Worm (Caenorhabditis elegans) whole organism, late embryonic: ENCODE measurements around the gene C27D6.15.

Source experiments
- K09A11.1 ChIP-seq: sonication (generic microtip); optimal IDR thresholded peaks from 2 replicates; lab custom pipeline; 2017; ENCODE audit warnings: antibody characterized with exemption, mild to moderate bottlenecking, missing genetic modification characterization, missing compliant biosample characterization; ENCODE audit not compliant: insufficient read depth
- ahr-1 ChIP-seq: sonication (generic microtip); optimal IDR thresholded peaks from 2 replicates; lab custom pipeline; 2016; ENCODE audit warnings: missing genetic modification characterization, missing compliant biosample characterization
- ceh-14 ChIP-seq: sonication (generic microtip); optimal IDR thresholded peaks from 2 replicates; lab custom pipeline; 2016; ENCODE audit warnings: missing genotype, missing genetic modification characterization, missing compliant biosample characterization
- ceh-18 ChIP-seq: sonication (generic microtip); optimal IDR thresholded peaks from 2 replicates; lab custom pipeline; 2016; ENCODE audit warnings: missing genetic modification characterization, missing compliant biosample characterization
- ceh-2 ChIP-seq: sonication (generic microtip); optimal IDR thresholded peaks from 2 replicates; lab custom pipeline; 2016; ENCODE audit warnings: missing genotype, missing genetic modification characterization, missing compliant biosample characterization
- ceh-24 ChIP-seq: sonication (generic microtip); optimal IDR thresholded peaks from 2 replicates; lab custom pipeline; 2016; ENCODE audit warnings: mild to moderate bottlenecking, missing genetic modification characterization, missing compliant biosample characterization
- ceh-30 ChIP-seq: fragments of 150-350 bp; optimal IDR thresholded peaks from 2 replicates; lab custom pipeline; 2014; ENCODE audit warnings: missing biosample characterization, missing genetic modification characterization
- ceh-31 ChIP-seq: sonication (generic microtip); optimal IDR thresholded peaks from 2 replicates; lab custom pipeline; 2016; ENCODE audit warnings: missing genetic modification characterization, missing compliant biosample characterization
- ceh-34 ChIP-seq: sonication (generic microtip); optimal IDR thresholded peaks from 2 replicates; lab custom pipeline; 2016; ENCODE audit warnings: mild to moderate bottlenecking, missing genetic modification characterization, missing compliant biosample characterization
- ceh-45 ChIP-seq: fragments of 200-800 bp; sonication (Bioruptor generic); IDR thresholded peaks from 2 replicates; pipeline ENCODE4 v1.3.6; 2022; ENCODE audit warnings: missing genetic modification reagents, missing genetic modification characterization, missing compliant biosample characterization
- ceh-48 ChIP-seq: sonication (generic microtip); optimal IDR thresholded peaks from 2 replicates; lab custom pipeline; 2016; ENCODE audit warnings: missing genetic modification characterization, inconsistent platforms, missing compliant biosample characterization
- ceh-9 ChIP-seq: sonication (generic microtip); optimal IDR thresholded peaks from 2 replicates; lab custom pipeline; 2016; ENCODE audit warnings: mild to moderate bottlenecking, missing genetic modification characterization, inconsistent platforms, missing compliant biosample characterization
- che-1 ChIP-seq: sonication (generic microtip); optimal IDR thresholded peaks from 2 replicates; lab custom pipeline; 2016; ENCODE audit warnings: mild to moderate bottlenecking, missing genetic modification characterization, missing compliant biosample characterization
- elt-2 ChIP-seq: sonication (generic microtip); optimal IDR thresholded peaks from 2 replicates; lab custom pipeline; 2016; ENCODE audit warnings: missing genetic modification reagents, missing genetic modification characterization, missing compliant biosample characterization
- elt-4 ChIP-seq: sonication (generic microtip); optimal IDR thresholded peaks from 2 replicates; lab custom pipeline; 2016; ENCODE audit warnings: missing genetic modification characterization, missing compliant biosample characterization
- eyg-1 ChIP-seq: sonication (generic microtip); optimal IDR thresholded peaks from 2 replicates; lab custom pipeline; 2016; ENCODE audit warnings: missing genotype, missing genetic modification characterization, missing compliant biosample characterization
- fax-1 ChIP-seq: sonication (generic microtip); optimal IDR thresholded peaks from 2 replicates; lab custom pipeline; 2016; ENCODE audit warnings: missing genotype, missing genetic modification characterization, missing compliant biosample characterization
- fkh-10 ChIP-seq: fragments of 150-350 bp; optimal IDR thresholded peaks from 2 replicates; lab custom pipeline; 2014; ENCODE audit warnings: missing biosample characterization, missing genetic modification reagents, missing genetic modification characterization
- gmeb-2 ChIP-seq: sonication (generic microtip); optimal IDR thresholded peaks from 2 replicates; lab custom pipeline; 2016; ENCODE audit warnings: missing genetic modification characterization, inconsistent platforms, missing compliant biosample characterization
- hlh-6 ChIP-seq: sonication (generic microtip); optimal IDR thresholded peaks from 2 replicates; lab custom pipeline; 2016; ENCODE audit warnings: missing genotype, missing genetic modification characterization, missing compliant biosample characterization
- hlh-8 ChIP-seq: sonication (generic microtip); optimal IDR thresholded peaks from 2 replicates; lab custom pipeline; 2016; ENCODE audit warnings: missing genotype, missing genetic modification characterization, missing compliant biosample characterization
- madf-2 ChIP-seq: sonication (generic microtip); optimal IDR thresholded peaks from 2 replicates; lab custom pipeline; 2017; ENCODE audit warnings: missing genetic modification characterization, missing compliant biosample characterization
- mec-3 ChIP-seq: sonication (generic microtip); optimal IDR thresholded peaks from 2 replicates; lab custom pipeline; 2016; ENCODE audit warnings: borderline replicate concordance, missing genetic modification characterization, missing compliant biosample characterization
- nfya-1 ChIP-seq: sonication (generic microtip); optimal IDR thresholded peaks from 2 replicates; lab custom pipeline; 2017; ENCODE audit warnings: missing genetic modification characterization, mild to moderate bottlenecking, missing compliant biosample characterization, antibody characterized with exemption, moderate library complexity
- nhr-11 ChIP-seq: fragments of 150-350 bp; optimal IDR thresholded peaks from 2 replicates; lab custom pipeline; 2014; ENCODE audit warnings: missing biosample characterization, missing genetic modification characterization
- nhr-232 ChIP-seq: sonication (generic microtip); optimal IDR thresholded peaks from 2 replicates; lab custom pipeline; 2016; ENCODE audit warnings: missing genetic modification characterization, missing compliant biosample characterization
- pat-9 ChIP-seq: fragments of 200-800 bp; sonication (Bioruptor generic); optimal IDR thresholded peaks from 2 replicates; lab custom pipeline; 2018; ENCODE audit warnings: mild to moderate bottlenecking, missing genetic modification characterization, moderate library complexity, missing compliant biosample characterization
- pha-4 ChIP-seq: fragments of 150-350 bp; optimal IDR thresholded peaks from 2 replicates; lab custom pipeline; 2018; ENCODE audit warnings: missing biosample characterization, missing genetic modification reagents, missing genetic modification characterization
- pros-1 ChIP-seq: fragments of 150-350 bp; optimal IDR thresholded peaks from 2 replicates; lab custom pipeline; 2014; ENCODE audit warnings: missing biosample characterization, missing genetic modification reagents, missing genetic modification characterization
- sdc-2 ChIP-seq: sonication (generic microtip); optimal IDR thresholded peaks from 2 replicates; lab custom pipeline; 2016; ENCODE audit warnings: missing genotype, missing genetic modification characterization, missing compliant biosample characterization
- tbx-2 ChIP-seq: sonication (generic microtip); optimal IDR thresholded peaks from 2 replicates; lab custom pipeline; 2016; ENCODE audit warnings: missing genetic modification characterization, missing compliant biosample characterization
- tbx-7 ChIP-seq: sonication (generic microtip); optimal IDR thresholded peaks from 2 replicates; lab custom pipeline; 2016; ENCODE audit warnings: missing genotype, missing genetic modification characterization, missing compliant biosample characterization
- unc-3 ChIP-seq, 2 experiments: fragments of 200-800 bp in 1 of 2; sonication (Bioruptor generic) in 1 of 2; sonication (generic microtip) in 1 of 2; conservative IDR thresholded peaks in 1 of 2; optimal IDR thresholded peaks in 1 of 2; 2 replicates each; pipeline versions ENCODE4 v1.3.6 to Lab custom; 2016 to 2022; ENCODE audit warnings: missing compliant biosample characterization in 2 of 2, missing genetic modification characterization in 2 of 2, missing genetic modification reagents in 1 of 2
- unc-42 ChIP-seq: sonication (generic microtip); optimal IDR thresholded peaks from 2 replicates; lab custom pipeline; 2016; ENCODE audit warnings: missing genotype, missing genetic modification characterization, missing compliant biosample characterization
- unc-86 ChIP-seq: sonication (generic microtip); optimal IDR thresholded peaks from 2 replicates; lab custom pipeline; 2016; ENCODE audit warnings: missing genetic modification characterization, missing compliant biosample characterization
- ztf-16 ChIP-seq: sonication (generic microtip); optimal IDR thresholded peaks from 2 replicates; lab custom pipeline; 2017; ENCODE audit warnings: missing genetic modification characterization, missing compliant biosample characterization

Gene C27D6.15

ce11 chrII:5171610-5172009 is at the start of gene C27D6.15:
Gene C27D6.15 (plus strand): TSS chrII:5171910.
- TF ChIP-seq fkh-10 (GFP tag; lab: Kevin White, UChicago) (no peak), nhr-232 (tag; lab: Kevin White, UChicago) (no peak)

ce11 chrII:5130081-5130480 is 41.6 kb upstream of the C27D6.15 start, which contains the start of gene lgc-56:
Gene lgc-56 (plus strand): TSS chrII:5130381.
- TF ChIP-seq unc-42 (no peak), pat-9 (no peak), ceh-48 (tag; lab: Kevin White, UChicago) (no peak), hlh-6 (tag; lab: Kevin White, UChicago) (no peak), pros-1 (tag; lab: Kevin White, UChicago) (no peak), sdc-2 (tag; lab: Kevin White, UChicago) (no peak), ztf-16 (tag; lab: Kevin White, UChicago) (no peak), madf-2 (tag; lab: Kevin White, UChicago) (no peak), ceh-34 (tag; lab: Kevin White, UChicago) (no peak), nhr-232 (tag; lab: Kevin White, UChicago) (no peak), ceh-24 (no peak), che-1 (no peak), mec-3 (tag; lab: Kevin White, UChicago) (no peak), nhr-11 (no peak), elt-4 (tag; lab: Kevin White, UChicago) (no peak), ceh-9 (no peak), tbx-2 (no peak)

ce11 chrII:5131800-5132199 is 39.9 kb upstream of the C27D6.15 start:
- TF ChIP-seq unc-3 (GFP tag; conservative IDR thresholded peaks at IDR 0.05; lab: Robert Waterston, UW) (no peak), unc-3 (tag; optimal IDR thresholded peaks at IDR 0.05; lab: Kevin White, UChicago) (no peak), ztf-16 (tag; lab: Kevin White, UChicago) (no peak), ceh-14 (tag; lab: Kevin White, UChicago) (no peak), fax-1 (tag; lab: Kevin White, UChicago) (no peak)

ce11 chrII:5136296-5136767 is 35.4 kb upstream of the C27D6.15 start, which contains the start of gene F58A6.2:
Gene F58A6.2 (plus strand): TSS chrII:5136717.
- TF ChIP-seq tbx-7 (tag; lab: Kevin White, UChicago): no peak
- TF ChIP-seq ceh-45 (GFP tag; lab: Robert Waterston, UW): no peak
- TF ChIP-seq ceh-14 (tag; lab: Kevin White, UChicago): no peak
- TF ChIP-seq ceh-30 (tag; lab: Kevin White, UChicago): no peak
- no peak for TF ChIP-seq ceh-31 (tag; lab: Kevin White, UChicago)
- TF ChIP-seq ahr-1 (tag; lab: Kevin White, UChicago): no peak
- no peak for TF ChIP-seq hlh-6 (tag; lab: Kevin White, UChicago)
- TF ChIP-seq K09A11.1: no peak
- no peak for TF ChIP-seq fkh-10 (GFP tag; lab: Kevin White, UChicago)
- TF ChIP-seq pat-9: no peak
- TF ChIP-seq ztf-16 (tag; lab: Kevin White, UChicago): no peak
- TF ChIP-seq nfya-1 (tag; lab: Kevin White, UChicago): no peak
- TF ChIP-seq tbx-2: no peak
- TF ChIP-seq ceh-18 (tag; lab: Kevin White, UChicago): no peak
- no peak for TF ChIP-seq pha-4 (tag; lab: Kevin White, UChicago)
- TF ChIP-seq ceh-34 (tag; lab: Kevin White, UChicago): no peak
- TF ChIP-seq ceh-2 (tag; lab: Kevin White, UChicago): no peak
- no peak for TF ChIP-seq ceh-48 (tag; lab: Kevin White, UChicago)
- no peak for TF ChIP-seq nhr-232 (tag; lab: Kevin White, UChicago)
- TF ChIP-seq gmeb-2 (tag; lab: Kevin White, UChicago): no peak

- no peak for TF ChIP-seq eyg-1 (tag; lab: Kevin White, UChicago)
- TF ChIP-seq elt-2 (tag; lab: Kevin White, UChicago): peak; percentile 65
- no peak for TF ChIP-seq ceh-30 (tag; lab: Kevin White, UChicago)
- no peak for TF ChIP-seq unc-86 (tag; lab: Kevin White, UChicago)
- no peak for TF ChIP-seq hlh-8 (tag; lab: Kevin White, UChicago)
These were observed 29.7 kb upstream of the C27D6.15 start, which contains the start of gene nas-29 for ce11 chrII:5141945-5142514. Gene nas-29 (minus strand): TSS chrII:5142036.
